Worm (Caenorhabditis elegans) whole organism, early embryonic: ENCODE measurements around the gene tag-335.

Experiments used
- hmg-4 ChIP-seq: fragments of 200-800 bp; sonication (Bioruptor generic); optimal IDR thresholded peaks from 2 replicates; lab custom pipeline; 2018; ENCODE audit warnings: mild to moderate bottlenecking, missing genetic modification characterization, missing compliant biosample characterization
- tbx-11 ChIP-seq: fragments of 200-800 bp; sonication (Bioruptor generic); IDR thresholded peaks from 2 replicates; pipeline ENCODE4 v1.3.6; 2022; ENCODE audit warnings: missing genetic modification characterization, missing compliant biosample characterization
- tra-4 ChIP-seq: sonication (generic microtip); optimal IDR thresholded peaks from 2 replicates; lab custom pipeline; 2017; ENCODE audit warnings: missing genetic modification characterization, missing compliant biosample characterization

ce11 chrIV:12268272-12269045 is 9.9 kb downstream of the tag-335 start, which contains the start of the genes ppm-1.H and rpl-34:
- TF ChIP-seq tra-4 (tag; lab: Kevin White, UChicago) (no peak), tbx-11 (GFP tag; lab: Robert Waterston, UW) (no peak), hmg-4 (GFP tag; lab: Kevin White, UChicago) (no peak)
